Worm (Caenorhabditis elegans) whole organism, L1 larva: ENCODE results near the gene deb-1.

Experiments
- C16A3.4 ChIP-seq: fragments of 150-350 bp; optimal IDR thresholded peaks from 2 replicates; lab custom pipeline; 2014; ENCODE audit warnings: missing biosample characterization, missing genetic modification characterization
- C34B4.2 ChIP-seq: sonication (generic microtip); optimal IDR thresholded peaks from 2 replicates; lab custom pipeline; 2017; ENCODE audit warnings: mild to moderate bottlenecking, missing genetic modification characterization, missing compliant biosample characterization
- Y116A8C.19 ChIP-seq: sonication (generic microtip); optimal IDR thresholded peaks from 2 replicates; lab custom pipeline; 2016; ENCODE audit warnings: missing compliant biosample characterization, missing genetic modification characterization, borderline replicate concordance
- aha-1 ChIP-seq: fragments of 150-350 bp; optimal IDR thresholded peaks from 2 replicates; lab custom pipeline; 2014; ENCODE audit warnings: missing biosample characterization, missing genetic modification characterization
- alr-1 ChIP-seq: fragments of 200-800 bp; sonication (Bioruptor generic); optimal IDR thresholded peaks from 2 replicates; lab custom pipeline; 2018; ENCODE audit warnings: borderline replicate concordance, mild to moderate bottlenecking, missing genetic modification characterization, missing compliant biosample characterization
- aly-2 ChIP-seq: fragments of 150-350 bp; optimal IDR thresholded peaks from 2 replicates; lab custom pipeline; 2014; ENCODE audit warnings: missing biosample characterization, missing genetic modification characterization
- ama-1 ChIP-seq: fragments of 150-350 bp; optimal IDR thresholded peaks from 2 replicates; lab custom pipeline; 2014
- ceh-8 ChIP-seq: fragments of 200-800 bp; sonication (Bioruptor generic); optimal IDR thresholded peaks from 2 replicates; lab custom pipeline; 2018; ENCODE audit warnings: mild to moderate bottlenecking, missing genetic modification characterization, moderate library complexity, missing compliant biosample characterization
- ceh-82 ChIP-seq, 3 experiments: fragments of 150-350 bp in 1 of 3; sonication (generic microtip) in 2 of 3; optimal IDR thresholded peaks; 2 replicates each; lab custom pipeline; 2014 to 2017; ENCODE audit warnings: missing biosample characterization in 3 of 3, missing genetic modification characterization in 3 of 3
- ceh-88 ChIP-seq: fragments of 200-800 bp; sonication (Bioruptor generic); IDR thresholded peaks from 2 replicates; pipeline ENCODE4 v1.3.6; 2022; ENCODE audit warnings: missing genetic modification characterization, missing compliant biosample characterization
- ces-1 ChIP-seq: fragments of 150-350 bp; optimal IDR thresholded peaks from 2 replicates; lab custom pipeline; 2014; ENCODE audit warnings: missing biosample characterization, missing genetic modification reagents, missing genetic modification characterization
- dpl-1 ChIP-seq, 3 experiments: fragments of 150-350 bp in 2 of 3; sonication (generic microtip) in 1 of 3; optimal IDR thresholded peaks; 2 replicates each; lab custom pipeline; 2014 to 2017; ENCODE audit warnings: missing biosample characterization in 3 of 3, missing genetic modification characterization in 3 of 3, missing genetic modification reagents in 3 of 3
- dsc-1 ChIP-seq: sonication (generic microtip); optimal IDR thresholded peaks from 2 replicates; lab custom pipeline; 2016; ENCODE audit warnings: mild to moderate bottlenecking, missing genetic modification characterization, missing compliant biosample characterization
- efl-3 ChIP-seq: fragments of 200-800 bp; sonication (Bioruptor generic); optimal IDR thresholded peaks from 2 replicates; lab custom pipeline; 2018; ENCODE audit warnings: mild to moderate bottlenecking, missing genetic modification characterization, missing compliant biosample characterization
- egl-27 ChIP-seq, 2 experiments: fragments of 150-350 bp in 1 of 2; sonication (generic microtip); optimal IDR thresholded peaks; 3 replicates each; lab custom pipeline; 2017 to 2018; ENCODE audit warnings: missing biosample characterization in 2 of 2, missing genetic modification characterization in 2 of 2, missing genetic modification reagents in 2 of 2
- ets-5 ChIP-seq: fragments of 200-800 bp; sonication (Bioruptor generic); IDR thresholded peaks from 2 replicates; pipeline ENCODE4 v1.3.6; 2022; ENCODE audit warnings: missing genetic modification characterization, missing compliant biosample characterization
- fkh-4 ChIP-seq: sonication (generic microtip); optimal IDR thresholded peaks from 2 replicates; lab custom pipeline; 2016; ENCODE audit warnings: missing compliant biosample characterization, missing genetic modification characterization, borderline replicate concordance
- fkh-8 ChIP-seq: sonication (generic microtip); optimal IDR thresholded peaks from 2 replicates; lab custom pipeline; 2016; ENCODE audit warnings: mild to moderate bottlenecking, missing genetic modification characterization, missing compliant biosample characterization
- grh-1 ChIP-seq: fragments of 200-800 bp; sonication (Bioruptor generic); IDR thresholded peaks from 2 replicates; pipeline ENCODE4 v1.3.6; 2022; ENCODE audit warnings: missing genetic modification reagents, missing genetic modification characterization, missing compliant biosample characterization
- hlh-17 ChIP-seq: fragments of 200-800 bp; sonication (Bioruptor generic); optimal IDR thresholded peaks from 2 replicates; lab custom pipeline; 2018; ENCODE audit warnings: missing genetic modification characterization, mild to moderate bottlenecking, missing compliant biosample characterization, moderate library complexity, borderline replicate concordance
- hlh-4 ChIP-seq: sonication (generic microtip); optimal IDR thresholded peaks from 2 replicates; lab custom pipeline; 2016; ENCODE audit warnings: mild to moderate bottlenecking, missing genetic modification characterization, missing compliant biosample characterization
- irx-1 ChIP-seq: sonication (generic microtip); optimal IDR thresholded peaks from 2 replicates; lab custom pipeline; 2016; ENCODE audit warnings: missing genetic modification characterization, missing compliant biosample characterization
- jun-1 ChIP-seq: fragments of 150-350 bp; optimal IDR thresholded peaks from 2 replicates; lab custom pipeline; 2014; ENCODE audit warnings: missing biosample characterization, missing genetic modification reagents, missing genetic modification characterization
- lin-13 ChIP-seq: fragments of 150-350 bp; optimal IDR thresholded peaks from 2 replicates; lab custom pipeline; 2014; ENCODE audit warnings: missing biosample characterization, missing genetic modification reagents, missing genetic modification characterization
- lin-14 ChIP-seq: fragments of 200-800 bp; sonication (Bioruptor generic); optimal IDR thresholded peaks from 2 replicates; lab custom pipeline; 2018; ENCODE audit warnings: mild to moderate bottlenecking, missing genetic modification characterization, moderate library complexity, missing compliant biosample characterization
- lin-15B ChIP-seq: fragments of 150-350 bp; sonication (generic microtip); optimal IDR thresholded peaks from 3 replicates; lab custom pipeline; 2014; ENCODE audit warnings: missing biosample characterization, missing genetic modification characterization
- lir-3 ChIP-seq: sonication (generic microtip); optimal IDR thresholded peaks from 2 replicates; lab custom pipeline; 2016; ENCODE audit warnings: mild to moderate bottlenecking, missing genetic modification characterization, moderate library complexity, missing compliant biosample characterization; ENCODE audit not compliant: poor library complexity
- lsy-2 ChIP-seq, 2 experiments: fragments of 150-350 bp; optimal IDR thresholded peaks; 2 replicates each; lab custom pipeline; 2014; ENCODE audit warnings: missing biosample characterization in 2 of 2, missing genetic modification characterization in 2 of 2
- mef-2 ChIP-seq: fragments of 150-350 bp; optimal IDR thresholded peaks from 2 replicates; lab custom pipeline; 2014; ENCODE audit warnings: missing biosample characterization, missing genetic modification characterization
- nhr-12 ChIP-seq: sonication (generic microtip); optimal IDR thresholded peaks from 2 replicates; lab custom pipeline; 2017; ENCODE audit warnings: missing biosample characterization, missing genetic modification characterization
- nhr-19 ChIP-seq: fragments of 200-800 bp; sonication (Bioruptor generic); conservative IDR thresholded peaks from 2 replicates; pipeline ENCODE4 v1.3.6; 2022; ENCODE audit warnings: missing genetic modification characterization, missing compliant biosample characterization
- nhr-237 ChIP-seq: fragments of 150-350 bp; optimal IDR thresholded peaks from 2 replicates; lab custom pipeline; 2014; ENCODE audit warnings: missing biosample characterization, missing genetic modification characterization
- nhr-28 ChIP-seq: fragments of 150-350 bp; optimal IDR thresholded peaks from 2 replicates; lab custom pipeline; 2014; ENCODE audit warnings: missing biosample characterization, missing genetic modification characterization
- nhr-76 ChIP-seq: sonication (generic microtip); optimal IDR thresholded peaks from 2 replicates; lab custom pipeline; 2017; ENCODE audit warnings: missing biosample characterization, missing genetic modification characterization
- nhr-84 ChIP-seq: sonication (generic microtip); optimal IDR thresholded peaks from 2 replicates; lab custom pipeline; 2017; ENCODE audit warnings: missing biosample characterization, missing genetic modification characterization
- nhr-85 ChIP-seq: sonication (generic microtip); peaks from one replicate; lab custom pipeline; 2016; ENCODE audit warnings: missing genetic modification characterization, inconsistent platforms, missing compliant biosample characterization
- pax-3 ChIP-seq: fragments of 200-800 bp; sonication (Bioruptor generic); optimal IDR thresholded peaks from 2 replicates; lab custom pipeline; 2018; ENCODE audit warnings: mild to moderate bottlenecking, missing genetic modification characterization, moderate library complexity, missing compliant biosample characterization
- rnt-1 ChIP-seq: sonication (generic microtip); optimal IDR thresholded peaks from 2 replicates; lab custom pipeline; 2016; ENCODE audit warnings: mild to moderate bottlenecking, missing genetic modification characterization, moderate library complexity, missing compliant biosample characterization
- skn-1 ChIP-seq: fragments of 150-350 bp; optimal IDR thresholded peaks from 2 replicates; lab custom pipeline; 2014; ENCODE audit warnings: missing biosample characterization, missing genetic modification characterization
- snpc-4 ChIP-seq: fragments of 150-350 bp; optimal IDR thresholded peaks from 2 replicates; lab custom pipeline; 2014; ENCODE audit warnings: missing biosample characterization, missing genetic modification characterization
- sup-37 ChIP-seq: fragments of 200-800 bp; sonication (Bioruptor generic); optimal IDR thresholded peaks from 2 replicates; lab custom pipeline; 2018; ENCODE audit warnings: mild to moderate bottlenecking, missing genetic modification characterization, missing compliant biosample characterization
- swsn-7 ChIP-seq: sonication (generic microtip); optimal IDR thresholded peaks from 2 replicates; lab custom pipeline; 2016; ENCODE audit warnings: missing genetic modification characterization, missing compliant biosample characterization
- tbx-2 ChIP-seq: sonication (generic microtip); optimal IDR thresholded peaks from 2 replicates; lab custom pipeline; 2016; ENCODE audit warnings: missing genetic modification characterization, missing compliant biosample characterization
- unc-62 ChIP-seq: fragments of 150-350 bp; optimal IDR thresholded peaks from 2 replicates; lab custom pipeline; 2014; ENCODE audit warnings: missing biosample characterization, missing genetic modification reagents, missing genetic modification characterization
- unc-86 ChIP-seq: sonication (generic microtip); optimal IDR thresholded peaks from 2 replicates; lab custom pipeline; 2016; ENCODE audit warnings: missing genetic modification characterization, missing compliant biosample characterization
- vab-15 ChIP-seq: sonication (generic microtip); optimal IDR thresholded peaks from 2 replicates; lab custom pipeline; 2017; ENCODE audit warnings: missing genotype, mild to moderate bottlenecking, missing genetic modification characterization, missing compliant biosample characterization
- xbp-1 ChIP-seq: sonication (generic microtip); optimal IDR thresholded peaks from 2 replicates; lab custom pipeline; 2016; ENCODE audit warnings: missing genetic modification characterization, missing compliant biosample characterization
- zag-1 ChIP-seq: fragments of 150-350 bp; optimal IDR thresholded peaks from 2 replicates; lab custom pipeline; 2014; ENCODE audit warnings: missing biosample characterization, missing genetic modification characterization
- ztf-11 ChIP-seq, 2 experiments: sonication (generic microtip); optimal IDR thresholded peaks; 2 replicates each; lab custom pipeline; 2016 to 2017; ENCODE audit warnings: missing genetic modification characterization in 2 of 2, missing biosample characterization in 1 of 2, missing compliant biosample characterization in 1 of 2

Gene deb-1

ce11 chrIV:7052135-7052534 is 41.9 kb downstream of the deb-1 start:
- no peak for TF ChIP-seq fkh-8 (tag; lab: Kevin White, UChicago)
- no peak for TF ChIP-seq lin-15B (tag; lab: Kevin White, UChicago)
- no peak for TF ChIP-seq unc-62
- no peak for TF ChIP-seq egl-27 (tag; optimal IDR thresholded peaks at IDR 0.05; lab: Kevin White, UChicago)
- no peak for TF ChIP-seq ceh-82 (tag; optimal IDR thresholded peaks at IDR 0.05; lab: Kevin White, UChicago)
- no peak for TF ChIP-seq ceh-8 (GFP tag; lab: Kevin White, UChicago)
- TF ChIP-seq C34B4.2 (tag; lab: Kevin White, UChicago), result no peak
- TF ChIP-seq ces-1, result no peak
- TF ChIP-seq snpc-4, result no peak
- no peak for TF ChIP-seq rnt-1
- TF ChIP-seq hlh-4 (tag; lab: Kevin White, UChicago), result no peak
- no peak for TF ChIP-seq lin-13 (GFP tag; lab: Kevin White, UChicago)
- TF ChIP-seq skn-1, result no peak
- TF ChIP-seq irx-1, result no peak
- no peak for TF ChIP-seq nhr-76 (tag; lab: Kevin White, UChicago)
- TF ChIP-seq ceh-88, result no peak

DNA sequence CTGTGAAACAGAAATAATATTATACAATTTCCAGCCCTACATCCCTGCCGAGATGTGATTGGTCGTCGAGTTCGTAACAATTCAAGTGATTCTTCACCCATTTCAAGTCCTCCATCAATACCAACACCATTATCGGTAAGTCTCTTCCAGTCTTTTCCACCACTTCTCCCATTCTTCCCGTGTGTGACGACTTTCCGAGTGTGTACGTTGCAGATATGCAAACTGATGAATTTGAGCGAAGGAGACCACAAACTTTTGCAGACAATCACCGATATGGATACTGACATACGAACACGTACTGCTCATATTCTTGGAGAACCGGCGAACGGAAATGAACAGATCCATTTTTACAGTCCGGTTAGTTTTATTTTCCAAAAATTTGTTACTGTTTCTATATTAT is 42.6 kb downstream of the deb-1 start:
- TF ChIP-seq grh-1 (GFP tag; lab: Robert Waterston, UW) (0 out of 2 replicates have a peak, but pooled peaks have one; percentile 4), nhr-19 (no peak), nhr-85 (tag; lab: Kevin White, UChicago) (peak; percentile 4)
- TF ChIP-seq, all 84 proteins: peak for 2

- TF ChIP-seq vab-15 (tag; lab: Kevin White, UChicago) (no peak), ceh-82 (tag; optimal IDR thresholded peaks at IDR 0.05; lab: Kevin White, UChicago) (peak in 1 of 3 experiments; percentile 11), xbp-1 (tag; lab: Kevin White, UChicago) (peak; percentile 9), nhr-12 (tag; lab: Kevin White, UChicago) (no peak), ceh-8 (GFP tag; lab: Kevin White, UChicago) (no peak), lin-14 (GFP tag; lab: Kevin White, UChicago) (peak; percentile 79), ets-5 (GFP tag; lab: Robert Waterston, UW) (no peak), nhr-237 (tag; lab: Kevin White, UChicago) (peak; percentile 26), pax-3 (tag; lab: Kevin White, UChicago) (peak; percentile 74), ama-1 (lab: Kevin White, UChicago) (no peak), fkh-4 (no peak), dsc-1 (peak; percentile 82), tbx-2 (peak; percentile 62), lir-3 (peak; percentile 34), irx-1 (no peak), C16A3.4 (no peak), aha-1 (tag; lab: Kevin White, UChicago) (no peak), mef-2 (tag; lab: Kevin White, UChicago) (no peak), hlh-17 (GFP tag; lab: Kevin White, UChicago) (no peak), jun-1 (peak; percentile 28), zag-1 (tag; lab: Kevin White, UChicago) (no peak), unc-86 (tag; lab: Kevin White, UChicago) (no peak), swsn-7 (peak; percentile 42), alr-1 (tag; lab: Kevin White, UChicago) (no peak), dpl-1 (GFP tag; optimal IDR thresholded peaks at IDR 0.05; lab: Kevin White, UChicago) (peak in 2 of 3 experiments; percentile 18 to 21), nhr-84 (tag; lab: Kevin White, UChicago) (no peak), rnt-1 (no peak), aly-2 (tag; lab: Kevin White, UChicago) (no peak), lsy-2 (tag; optimal IDR thresholded peaks at IDR 0.05; lab: Kevin White, UChicago) (peak; percentile 38 to 61), ztf-11 (tag; optimal IDR thresholded peaks at IDR 0.05; lab: Kevin White, UChicago) (no peak), snpc-4 (no peak), sup-37 (GFP tag; lab: Kevin White, UChicago) (peak; percentile 36), nhr-28 (tag; lab: Kevin White, UChicago) (no peak), efl-3 (no peak), egl-27 (tag; optimal IDR thresholded peaks at IDR 0.05; lab: Kevin White, UChicago) (no peak), unc-62 (no peak), Y116A8C.19 (tag; lab: Kevin White, UChicago) (no peak)
Observed at ce11 chrIV:7049672-7050206, 44.3 kb downstream of the deb-1 start, which contains the start of gene nhr-105. TSS of gene nhr-105 (plus strand) at chrIV:7050156.
